Worm (Caenorhabditis elegans) whole organism, L2 larva: ENCODE data around the gene Y51H4A.938.

Source experiments
- C34F6.9 ChIP-seq: fragments of 150-350 bp; optimal IDR thresholded peaks from 2 replicates; lab custom pipeline; 2014; ENCODE audit warnings: missing biosample characterization, missing genetic modification characterization
- F13H6.1 ChIP-seq: sonication (generic microtip); optimal IDR thresholded peaks from 2 replicates; lab custom pipeline; 2016; ENCODE audit warnings: missing genetic modification characterization, missing compliant biosample characterization
- R02D3.7 ChIP-seq: fragments of 150-350 bp; optimal IDR thresholded peaks from 2 replicates; lab custom pipeline; 2014; ENCODE audit warnings: missing biosample characterization, missing genetic modification characterization
- Y55F3AM.14 ChIP-seq: fragments of 200-800 bp; sonication (Bioruptor generic); optimal IDR thresholded peaks from 2 replicates; lab custom pipeline; 2018; ENCODE audit warnings: mild to moderate bottlenecking, missing genetic modification characterization, missing compliant biosample characterization
- ZK546.5 ChIP-seq: sonication (generic microtip); optimal IDR thresholded peaks from 2 replicates; lab custom pipeline; 2017; ENCODE audit warnings: missing biosample characterization, missing genetic modification characterization
- alr-1 ChIP-seq: fragments of 150-350 bp; optimal IDR thresholded peaks from 2 replicates; lab custom pipeline; 2014; ENCODE audit warnings: missing biosample characterization, missing genetic modification characterization
- aly-2 ChIP-seq: fragments of 150-350 bp; optimal IDR thresholded peaks from 2 replicates; lab custom pipeline; 2014; ENCODE audit warnings: missing biosample characterization, missing genetic modification characterization
- ama-1 ChIP-seq: fragments of 150-350 bp; optimal IDR thresholded peaks from 2 replicates; lab custom pipeline; 2018; ENCODE audit warnings: inconsistent platforms
- blmp-1 ChIP-seq: sonication (generic microtip); optimal IDR thresholded peaks from 2 replicates; lab custom pipeline; 2017; ENCODE audit warnings: missing genetic modification characterization, mild to moderate bottlenecking, missing compliant biosample characterization, antibody characterized with exemption, moderate library complexity; ENCODE audit not compliant: insufficient read depth
- ceh-16 ChIP-seq: fragments of 150-350 bp; optimal IDR thresholded peaks from 2 replicates; lab custom pipeline; 2014; ENCODE audit warnings: missing biosample characterization, missing genetic modification characterization
- ceh-82 ChIP-seq: fragments of 150-350 bp; optimal IDR thresholded peaks from 2 replicates; lab custom pipeline; 2014; ENCODE audit warnings: missing biosample characterization, missing genetic modification characterization
- crh-2 ChIP-seq: sonication (generic microtip); optimal IDR thresholded peaks from 2 replicates; lab custom pipeline; 2017; ENCODE audit warnings: missing biosample characterization, missing genetic modification characterization
- dmd-4 ChIP-seq: sonication (generic microtip); optimal IDR thresholded peaks from 2 replicates; lab custom pipeline; 2017; ENCODE audit warnings: missing biosample characterization, missing genetic modification characterization
- egl-27 ChIP-seq: sonication (generic microtip); optimal IDR thresholded peaks from 3 replicates; lab custom pipeline; 2017; ENCODE audit warnings: missing biosample characterization, missing genetic modification reagents, missing genetic modification characterization
- elt-1 ChIP-seq: fragments of 150-350 bp; optimal IDR thresholded peaks from 2 replicates; lab custom pipeline; 2014; ENCODE audit warnings: missing biosample characterization, missing genetic modification characterization
- gmeb-1 ChIP-seq: fragments of 150-350 bp; optimal IDR thresholded peaks from 2 replicates; lab custom pipeline; 2014; ENCODE audit warnings: missing biosample characterization, missing genetic modification characterization
- lin-11 ChIP-seq: fragments of 150-350 bp; sonication (generic microtip); optimal IDR thresholded peaks from 2 replicates; lab custom pipeline; 2014; ENCODE audit warnings: missing biosample characterization, missing genetic modification characterization, inconsistent platforms, mixed read lengths
- lin-39 ChIP-seq: fragments of 150-350 bp; optimal IDR thresholded peaks from 2 replicates; lab custom pipeline; 2014; ENCODE audit warnings: missing biosample characterization, missing genetic modification reagents, missing genetic modification characterization
- lsy-2 ChIP-seq, 2 experiments: fragments of 150-350 bp in 1 of 2; sonication (generic microtip) in 1 of 2; optimal IDR thresholded peaks; 2 replicates each; lab custom pipeline; 2014 to 2017; ENCODE audit warnings: missing biosample characterization in 2 of 2, missing genetic modification characterization in 2 of 2
- mab-5 ChIP-seq: fragments of 150-350 bp; optimal IDR thresholded peaks from 2 replicates; lab custom pipeline; 2014; ENCODE audit warnings: missing biosample characterization, missing genetic modification characterization
- mbf-1 ChIP-seq: sonication (generic microtip); optimal IDR thresholded peaks from 2 replicates; lab custom pipeline; 2017; ENCODE audit warnings: missing biosample characterization, missing genetic modification characterization
- mdl-1 ChIP-seq, 2 experiments: fragments of 150-350 bp in 1 of 2; sonication (generic microtip) in 1 of 2; optimal IDR thresholded peaks; 2 replicates each; lab custom pipeline; 2017; ENCODE audit warnings: missing biosample characterization in 2 of 2, missing genetic modification characterization in 2 of 2
- nhr-10 ChIP-seq: sonication (generic microtip); optimal IDR thresholded peaks from 2 replicates; lab custom pipeline; 2017; ENCODE audit warnings: missing biosample characterization, missing genetic modification characterization
- nhr-12 ChIP-seq: fragments of 150-350 bp; optimal IDR thresholded peaks from 2 replicates; lab custom pipeline; 2014; ENCODE audit warnings: missing biosample characterization, missing genetic modification characterization
- nhr-129 ChIP-seq: fragments of 150-350 bp; optimal IDR thresholded peaks from 2 replicates; lab custom pipeline; 2014; ENCODE audit warnings: missing biosample characterization, missing genetic modification characterization
- nhr-21 ChIP-seq: fragments of 150-350 bp; optimal IDR thresholded peaks from 2 replicates; lab custom pipeline; 2014; ENCODE audit warnings: missing biosample characterization, missing genetic modification characterization
- nhr-23 ChIP-seq: fragments of 150-350 bp; optimal IDR thresholded peaks from 2 replicates; lab custom pipeline; 2014; ENCODE audit warnings: missing biosample characterization, missing genetic modification reagents, missing genetic modification characterization
- nhr-237 ChIP-seq: fragments of 150-350 bp; optimal IDR thresholded peaks from 2 replicates; lab custom pipeline; 2014; ENCODE audit warnings: missing biosample characterization, missing genetic modification characterization
- nhr-25 ChIP-seq: fragments of 150-350 bp; sonication (generic microtip); optimal IDR thresholded peaks from 3 replicates; lab custom pipeline; 2014; ENCODE audit warnings: missing biosample characterization, missing genetic modification characterization
- nhr-6 ChIP-seq: fragments of 150-350 bp; optimal IDR thresholded peaks from 2 replicates; lab custom pipeline; 2014; ENCODE audit warnings: missing biosample characterization, missing genetic modification characterization
- nhr-77 ChIP-seq: fragments of 150-350 bp; optimal IDR thresholded peaks from 2 replicates; lab custom pipeline; 2014; ENCODE audit warnings: missing biosample characterization, missing genetic modification characterization
- peb-1 ChIP-seq: fragments of 150-350 bp; optimal IDR thresholded peaks from 2 replicates; lab custom pipeline; 2014; ENCODE audit warnings: missing biosample characterization, missing genetic modification characterization
- sem-4 ChIP-seq: fragments of 150-350 bp; optimal IDR thresholded peaks from 2 replicates; lab custom pipeline; 2014; ENCODE audit warnings: missing biosample characterization, missing genetic modification reagents, missing genetic modification characterization
- sma-3 ChIP-seq: sonication (generic microtip); optimal IDR thresholded peaks from 2 replicates; lab custom pipeline; 2016; ENCODE audit warnings: missing genetic modification reagents, missing genetic modification characterization, missing compliant biosample characterization
- snpc-4 ChIP-seq: fragments of 150-350 bp; optimal IDR thresholded peaks from 2 replicates; lab custom pipeline; 2014; ENCODE audit warnings: missing biosample characterization, missing genetic modification characterization
- unc-39 ChIP-seq: fragments of 150-350 bp; optimal IDR thresholded peaks from 2 replicates; lab custom pipeline; 2014; ENCODE audit warnings: missing biosample characterization, missing genetic modification characterization
- unc-55 ChIP-seq: fragments of 150-350 bp; sonication (generic microtip); optimal IDR thresholded peaks from 3 replicates; lab custom pipeline; 2014; ENCODE audit warnings: missing biosample characterization, missing genetic modification reagents, missing genetic modification characterization
- zag-1 ChIP-seq: fragments of 150-350 bp; optimal IDR thresholded peaks from 2 replicates; lab custom pipeline; 2014; ENCODE audit warnings: missing biosample characterization, missing genetic modification characterization
- ztf-4 ChIP-seq: fragments of 150-350 bp; optimal IDR thresholded peaks from 2 replicates; lab custom pipeline; 2014; ENCODE audit warnings: missing biosample characterization, missing genetic modification characterization

Y51H4A.938 gene

ce11 chrIV:16502387-16502786 is 21.4 kb downstream of the Y51H4A.938 start:
- no peak for TF ChIP-seq nhr-10 (tag; lab: Kevin White, UChicago)
- TF ChIP-seq mbf-1 (tag; lab: Kevin White, UChicago) = no peak
- TF ChIP-seq lin-11 = no peak
- no peak for TF ChIP-seq sma-3 (GFP tag; lab: Kevin White, UChicago)
- TF ChIP-seq lin-39 (tag; lab: Kevin White, UChicago) = no peak
- no peak for TF ChIP-seq ztf-4 (tag; lab: Kevin White, UChicago)
- no peak for TF ChIP-seq crh-2
- no peak for TF ChIP-seq ceh-16
- no peak for TF ChIP-seq R02D3.7 (tag; lab: Kevin White, UChicago)
- no peak for TF ChIP-seq ama-1 (lab: Kevin White, UChicago)
- TF ChIP-seq F13H6.1 (tag; lab: Kevin White, UChicago) = no peak
- TF ChIP-seq elt-1 (tag; lab: Kevin White, UChicago) = no peak
- TF ChIP-seq nhr-25 (tag; lab: Kevin White, UChicago) = no peak
- TF ChIP-seq egl-27 (tag; lab: Kevin White, UChicago) = no peak

- TF ChIP-seq nhr-237 (tag; lab: Kevin White, UChicago) (no peak), lin-39 (tag; lab: Kevin White, UChicago) (no peak), zag-1 (no peak), nhr-21 (tag; lab: Kevin White, UChicago) (no peak), gmeb-1 (no peak), mbf-1 (tag; lab: Kevin White, UChicago) (no peak), unc-55 (GFP tag; lab: Kevin White, UChicago) (no peak)
These were observed 22.1 kb downstream of the Y51H4A.938 start for ce11 chrIV:16503049-16503448.

ce11 chrIV:16503590-16504217 is 22.7 kb downstream of the Y51H4A.938 start:
- no peak for TF ChIP-seq ceh-82 (tag; lab: Kevin White, UChicago)
- TF ChIP-seq sem-4 = no peak
- no peak for TF ChIP-seq dmd-4 (tag; lab: Kevin White, UChicago)
- TF ChIP-seq F13H6.1 (tag; lab: Kevin White, UChicago) = no peak
- TF ChIP-seq lsy-2 (tag; optimal IDR thresholded peaks at IDR 0.05; lab: Kevin White, UChicago) = no peak
- TF ChIP-seq sma-3 (GFP tag; lab: Kevin White, UChicago) = no peak
- no peak for TF ChIP-seq nhr-12 (tag; lab: Kevin White, UChicago)
- no peak for TF ChIP-seq nhr-6 (tag; lab: Kevin White, UChicago)
- TF ChIP-seq peb-1 (tag; lab: Kevin White, UChicago) = no peak
- no peak for TF ChIP-seq unc-39 (tag; lab: Kevin White, UChicago)
- no peak for TF ChIP-seq blmp-1
- no peak for TF ChIP-seq unc-55 (GFP tag; lab: Kevin White, UChicago)
- no peak for TF ChIP-seq mdl-1 (tag; optimal IDR thresholded peaks at IDR 0.05; lab: Kevin White, UChicago)
- no peak for TF ChIP-seq C34F6.9
- TF ChIP-seq R02D3.7 (tag; lab: Kevin White, UChicago) = no peak
- TF ChIP-seq ZK546.5 (tag; lab: Kevin White, UChicago) = no peak
- no peak for TF ChIP-seq ama-1 (lab: Kevin White, UChicago)
- no peak for TF ChIP-seq ztf-4 (tag; lab: Kevin White, UChicago)
- TF ChIP-seq aly-2 (tag; lab: Kevin White, UChicago) = no peak
- no peak for TF ChIP-seq nhr-23 (tag; lab: Kevin White, UChicago)

ce11 chrIV:16505632-16506203 is 24.7 kb downstream of the Y51H4A.938 start, which contains the start of gene zip-7:
zip-7 (minus strand) TSS chrIV:16505682.
- TF ChIP-seq nhr-12 (tag; lab: Kevin White, UChicago) (no peak), nhr-129 (tag; lab: Kevin White, UChicago) (no peak), snpc-4 (tag; lab: Kevin White, UChicago) (no peak), alr-1 (tag; lab: Kevin White, UChicago) (no peak), crh-2 (no peak), R02D3.7 (tag; lab: Kevin White, UChicago) (no peak), lin-39 (tag; lab: Kevin White, UChicago) (no peak), ceh-16 (no peak), unc-39 (tag; lab: Kevin White, UChicago) (no peak), mab-5 (tag; lab: Kevin White, UChicago) (no peak), lin-11 (no peak), nhr-77 (tag; lab: Kevin White, UChicago) (no peak), Y55F3AM.14 (GFP tag; lab: Kevin White, UChicago) (no peak), lsy-2 (tag; optimal IDR thresholded peaks at IDR 0.05; lab: Kevin White, UChicago) (no peak), mbf-1 (tag; lab: Kevin White, UChicago) (no peak), nhr-23 (tag; lab: Kevin White, UChicago) (no peak), ZK546.5 (tag; lab: Kevin White, UChicago) (no peak), mdl-1 (tag; optimal IDR thresholded peaks at IDR 0.05; lab: Kevin White, UChicago) (no peak)
- TF ChIP-seq, all 48 proteins: peak for 0
